Worm (Caenorhabditis elegans) whole organism, L1 larva: ENCODE measurements around the gene srh-247.
A peak's percentile ranks its signal among the peaks of the same experiment; 100 is the strongest.

ENCODE experiments used
- C34B4.2 ChIP-seq: sonication (generic microtip); optimal IDR thresholded peaks from 2 replicates; lab custom pipeline; 2017; ENCODE audit warnings: mild to moderate bottlenecking, missing genetic modification characterization, missing compliant biosample characterization
- ceh-63 ChIP-seq: fragments of 200-800 bp; sonication (Bioruptor generic); optimal IDR thresholded peaks from 2 replicates; lab custom pipeline; 2018; ENCODE audit warnings: mild to moderate bottlenecking, missing genetic modification characterization, missing compliant biosample characterization
- ceh-90 ChIP-seq: sonication (generic microtip); optimal IDR thresholded peaks from 2 replicates; lab custom pipeline; 2016; ENCODE audit warnings: missing genetic modification characterization, missing compliant biosample characterization
- dsc-1 ChIP-seq: sonication (generic microtip); optimal IDR thresholded peaks from 2 replicates; lab custom pipeline; 2016; ENCODE audit warnings: mild to moderate bottlenecking, missing genetic modification characterization, missing compliant biosample characterization
- efl-1 ChIP-seq, 4 experiments: fragments of 150-350 bp; optimal IDR thresholded peaks in 3 of 4; peaks in 1 of 4; 1 replicate in 1 of 4; 2 replicates in 3 of 4; lab custom pipeline; 2014; ENCODE audit warnings: missing biosample characterization in 2 of 4, missing genetic modification characterization in 2 of 4, missing genetic modification reagents in 2 of 4
- elt-2 ChIP-seq: sonication (generic microtip); optimal IDR thresholded peaks from 2 replicates; lab custom pipeline; 2016; ENCODE audit warnings: missing genetic modification characterization, mild to moderate bottlenecking, inconsistent platforms, missing compliant biosample characterization, missing genetic modification reagents
- elt-3 ChIP-seq, 6 experiments: fragments of 150-350 bp in 1 of 6; sonication (generic microtip); optimal IDR thresholded peaks; 2 replicates each; lab custom pipeline; 2017 to 2018; ENCODE audit warnings: missing biosample characterization in 6 of 6, missing genetic modification characterization in 6 of 6, inconsistent platforms in 1 of 6
- fkh-10 ChIP-seq: sonication (generic microtip); optimal IDR thresholded peaks from 2 replicates; lab custom pipeline; 2017; ENCODE audit warnings: missing biosample characterization, missing genetic modification reagents, missing genetic modification characterization
- fos-1 ChIP-seq: fragments of 150-350 bp; optimal IDR thresholded peaks from 2 replicates; lab custom pipeline; 2014; ENCODE audit warnings: missing biosample characterization, missing genetic modification characterization
- grh-1 ChIP-seq: fragments of 200-800 bp; sonication (Bioruptor generic); IDR thresholded peaks from 2 replicates; pipeline ENCODE4 v1.3.6; 2022; ENCODE audit warnings: missing genetic modification reagents, missing genetic modification characterization, missing compliant biosample characterization
- hlh-4 ChIP-seq: sonication (generic microtip); optimal IDR thresholded peaks from 2 replicates; lab custom pipeline; 2016; ENCODE audit warnings: mild to moderate bottlenecking, missing genetic modification characterization, missing compliant biosample characterization
- irx-1 ChIP-seq: sonication (generic microtip); optimal IDR thresholded peaks from 2 replicates; lab custom pipeline; 2016; ENCODE audit warnings: missing genetic modification characterization, missing compliant biosample characterization
- isw-1 ChIP-seq: fragments of 200-800 bp; sonication (Bioruptor generic); IDR thresholded peaks from 2 replicates; pipeline ENCODE4 v1.3.6; 2022; ENCODE audit warnings: missing genetic modification characterization, missing compliant biosample characterization
- lin-14 ChIP-seq: fragments of 200-800 bp; sonication (Bioruptor generic); optimal IDR thresholded peaks from 2 replicates; lab custom pipeline; 2018; ENCODE audit warnings: mild to moderate bottlenecking, missing genetic modification characterization, moderate library complexity, missing compliant biosample characterization
- lin-35 ChIP-seq, 2 experiments: fragments of 150-350 bp; optimal IDR thresholded peaks; 2 replicates each; lab custom pipeline; 2014; ENCODE audit warnings: missing biosample characterization in 2 of 2, missing genetic modification characterization in 2 of 2, missing genetic modification reagents in 2 of 2
- lin-39 ChIP-seq: fragments of 150-350 bp; optimal IDR thresholded peaks from 2 replicates; lab custom pipeline; 2014; ENCODE audit warnings: missing biosample characterization, missing genetic modification reagents, missing genetic modification characterization
- lsy-2 ChIP-seq, 2 experiments: fragments of 150-350 bp; optimal IDR thresholded peaks; 2 replicates each; lab custom pipeline; 2014; ENCODE audit warnings: missing biosample characterization in 2 of 2, missing genetic modification characterization in 2 of 2
- mab-9 ChIP-seq: fragments of 200-800 bp; sonication (Bioruptor generic); IDR thresholded peaks from 2 replicates; pipeline ENCODE4 v1.3.6; 2022; ENCODE audit warnings: missing genetic modification reagents, missing genetic modification characterization, missing compliant biosample characterization
- mef-2 ChIP-seq: fragments of 150-350 bp; optimal IDR thresholded peaks from 2 replicates; lab custom pipeline; 2014; ENCODE audit warnings: missing biosample characterization, missing genetic modification characterization
- nhr-11 ChIP-seq: fragments of 150-350 bp; optimal IDR thresholded peaks from 2 replicates; lab custom pipeline; 2014; ENCODE audit warnings: missing biosample characterization, missing genetic modification characterization
- nhr-19 ChIP-seq: fragments of 200-800 bp; sonication (Bioruptor generic); conservative IDR thresholded peaks from 2 replicates; pipeline ENCODE4 v1.3.6; 2022; ENCODE audit warnings: missing genetic modification characterization, missing compliant biosample characterization
- nhr-76 ChIP-seq: sonication (generic microtip); optimal IDR thresholded peaks from 2 replicates; lab custom pipeline; 2017; ENCODE audit warnings: missing biosample characterization, missing genetic modification characterization
- nhr-84 ChIP-seq: sonication (generic microtip); optimal IDR thresholded peaks from 2 replicates; lab custom pipeline; 2017; ENCODE audit warnings: missing biosample characterization, missing genetic modification characterization
- pax-3 ChIP-seq: fragments of 200-800 bp; sonication (Bioruptor generic); optimal IDR thresholded peaks from 2 replicates; lab custom pipeline; 2018; ENCODE audit warnings: mild to moderate bottlenecking, missing genetic modification characterization, moderate library complexity, missing compliant biosample characterization
- pqm-1 ChIP-seq: sonication (generic microtip); optimal IDR thresholded peaks from 3 replicates; lab custom pipeline; 2017; ENCODE audit warnings: missing biosample characterization, missing genetic modification characterization
- unc-62 ChIP-seq: fragments of 150-350 bp; optimal IDR thresholded peaks from 2 replicates; lab custom pipeline; 2014; ENCODE audit warnings: missing biosample characterization, missing genetic modification reagents, missing genetic modification characterization
- xbp-1 ChIP-seq: sonication (generic microtip); optimal IDR thresholded peaks from 2 replicates; lab custom pipeline; 2016; ENCODE audit warnings: missing genetic modification characterization, missing compliant biosample characterization
- zag-1 ChIP-seq: fragments of 150-350 bp; optimal IDR thresholded peaks from 2 replicates; lab custom pipeline; 2014; ENCODE audit warnings: missing biosample characterization, missing genetic modification characterization
- ztf-4 ChIP-seq: fragments of 150-350 bp; optimal IDR thresholded peaks from 2 replicates; lab custom pipeline; 2014; ENCODE audit warnings: missing biosample characterization, missing genetic modification characterization

srh-247 gene

ce11 chrV:2941405-2941804 lies 7.4 kb upstream of the srh-247 start, which contains the start of gene srw-143:
srw-143 (minus strand) TSS chrV:2941505.
- TF ChIP-seq elt-3 (tag; optimal IDR thresholded peaks at IDR 0.05; lab: Kevin White, UChicago) (no peak), efl-1 (optimal IDR thresholded peaks at IDR 0.05; lab: Kevin White, UChicago) (no peak), efl-1 (GFP tag; optimal IDR thresholded peaks at IDR 0.05 in 1 of 2; lab: Kevin White, UChicago) (peak in 1 of 2 experiments; percentile 23), xbp-1 (tag; lab: Kevin White, UChicago) (no peak), mab-9 (GFP tag; lab: Robert Waterston, UW) (no peak), unc-62 (no peak)
- TF ChIP-seq, all 84 proteins: peak for 1

ce11 chrV:2938497-2938896 lies 4.5 kb upstream of the srh-247 start, which contains the start of gene srw-141:
srw-141 (minus strand) TSS chrV:2938597.
- no peak for TF ChIP-seq lin-39 (tag; lab: Kevin White, UChicago)
- no peak for TF ChIP-seq lsy-2 (tag; optimal IDR thresholded peaks at IDR 0.05; lab: Kevin White, UChicago)
- no peak for TF ChIP-seq nhr-76
- no peak for TF ChIP-seq lin-35 (GFP tag; optimal IDR thresholded peaks at IDR 0.05; lab: Kevin White, UChicago)
- no peak for TF ChIP-seq fos-1 (tag; lab: Kevin White, UChicago)
- no peak for TF ChIP-seq fkh-10 (GFP tag; lab: Kevin White, UChicago)
- no peak for TF ChIP-seq nhr-11 (tag; lab: Kevin White, UChicago)

ce11 chrV:2931252-2931651 lies 2.7 kb downstream of the srh-247 start, which contains the start of gene C31B8.1:
C31B8.1 (plus strand) TSS chrV:2931552.
- no peak for TF ChIP-seq nhr-84
- TF ChIP-seq efl-1 (optimal IDR thresholded peaks at IDR 0.05; lab: Kevin White, UChicago): no peak
- peak in 1 of 2 experiments; percentile 78 for TF ChIP-seq efl-1 (GFP tag; optimal IDR thresholded peaks at IDR 0.05 in 1 of 2; lab: Kevin White, UChicago)

- TF ChIP-seq zag-1 (tag; lab: Kevin White, UChicago) (no peak), nhr-19 (GFP tag; lab: Robert Waterston, UW) (no peak), elt-2 (tag; lab: Kevin White, UChicago) (no peak), dsc-1 (tag; lab: Kevin White, UChicago) (no peak), grh-1 (GFP tag; lab: Robert Waterston, UW) (no peak), ceh-90 (tag; lab: Kevin White, UChicago) (no peak), mef-2 (no peak), pax-3 (no peak), ztf-4 (no peak)
- TF ChIP-seq, all 84 proteins: peak for 0
Observed at ce11 chrV:2929753-2930152, 4.2 kb downstream of the srh-247 start, which contains the start of gene C31B8.16. C31B8.16 (plus strand) TSS chrV:2930053.

ce11 chrV:2927553-2927952 lies 6.4 kb downstream of the srh-247 start, which contains the start of gene C31B8.12:
C31B8.12 (minus strand) TSS chrV:2927653.
- TF ChIP-seq pqm-1 (tag; lab: Kevin White, UChicago) (no peak), lin-14 (GFP tag; lab: Kevin White, UChicago) (no peak), C34B4.2 (tag; lab: Kevin White, UChicago) (no peak), hlh-4 (tag; lab: Kevin White, UChicago) (no peak), isw-1 (GFP tag; lab: Robert Waterston, UW) (no peak)

- TF ChIP-seq mab-9 (GFP tag; lab: Robert Waterston, UW) (no peak), grh-1 (GFP tag; lab: Robert Waterston, UW) (no peak), lin-14 (GFP tag; lab: Kevin White, UChicago) (no peak), irx-1 (tag; lab: Kevin White, UChicago) (no peak), ceh-63 (GFP tag; lab: Kevin White, UChicago) (no peak), nhr-19 (GFP tag; lab: Robert Waterston, UW) (no peak), fos-1 (tag; lab: Kevin White, UChicago) (no peak)
Observed at ce11 chrV:2922594-2922993, 11.4 kb downstream of the srh-247 start, which contains the start of gene srh-38. srh-38 (minus strand) TSS chrV:2922694.
